Worm (Caenorhabditis elegans): ENCODE data around the gene F07E5.8.

DNA sequence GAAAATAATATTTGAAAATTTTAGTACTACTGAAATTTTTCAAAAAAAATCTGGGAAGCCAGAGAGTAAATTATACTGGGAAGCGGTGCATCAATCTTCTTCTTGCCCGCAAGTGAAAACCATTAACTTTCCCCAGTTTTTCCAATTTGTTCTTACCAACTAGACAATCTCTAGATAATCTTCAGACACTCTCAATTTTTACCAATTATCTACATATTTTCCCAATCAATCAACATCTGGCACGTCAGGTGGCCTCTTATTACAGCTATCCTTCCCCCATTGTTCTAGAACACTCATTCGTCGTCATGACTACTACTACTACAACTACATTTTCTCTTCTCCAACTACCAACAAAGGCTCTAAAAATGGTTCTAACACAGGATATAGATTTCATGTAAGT lies 10.9 kb downstream of the F07E5.8 start, which contains the start of gene fbxb-6:
- TF ChIP-seq ama-1 (optimal IDR thresholded peaks at IDR 0.05) (no peak), ama-1 (GFP tag; optimal IDR thresholded peaks at IDR 0.05) (no peak), C06A6.2 (GFP tag; conservative IDR thresholded peaks at IDR 0.05) (no peak), tlf-1 (GFP tag; optimal IDR thresholded peaks at IDR 0.05) (no peak), lir-1 (GFP tag; conservative IDR thresholded peaks at IDR 0.05) (no peak), snpc-1.3 (tag; optimal IDR thresholded peaks at IDR 0.05; ENCODE audit: insufficient read depth) (no peak), snpc-1.1 (tag; optimal IDR thresholded peaks at IDR 0.05; ENCODE audit: insufficient read depth) (no peak), tbp1 (GFP tag; optimal IDR thresholded peaks at IDR 0.05) (no peak), akir-1 (GFP tag; optimal IDR thresholded peaks at IDR 0.05) (no peak)

Measured in whole organism, young adult.